Worm (Caenorhabditis elegans): ENCODE measurements around the gene Y48C3A.12.

The Y48C3A.12 gene

DNA sequence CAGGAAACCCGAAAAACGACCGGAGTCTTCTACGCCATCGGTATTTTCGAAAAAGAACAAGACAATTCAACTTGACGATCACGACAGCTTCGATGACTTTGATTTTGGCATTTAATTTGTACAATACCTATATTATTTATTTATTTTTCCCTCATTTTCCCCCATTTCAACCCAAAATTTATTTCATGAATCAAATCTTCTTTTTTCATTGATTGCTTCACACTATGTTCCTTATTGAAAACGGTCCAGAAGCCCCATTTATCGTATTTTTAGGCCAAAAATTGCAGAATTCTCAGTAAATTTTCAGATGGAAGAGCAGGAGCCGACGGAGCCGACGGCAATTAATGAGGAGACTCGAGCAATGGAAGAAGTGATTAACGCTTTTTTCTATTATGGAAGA lies 48.0 kb downstream of the Y48C3A.12 start, which contains the start of gene Y48E1C.2:
Y48E1C.2 (plus strand) TSS at position 301 of the 400 bp plus-strand sequence.
- no peak for TF ChIP-seq irx-1 (tag; optimal IDR thresholded peaks at IDR 0.05)
- no peak for TF ChIP-seq sox-4 (tag; optimal IDR thresholded peaks at IDR 0.05)
- no peak for TF ChIP-seq unc-98 (GFP tag; IDR thresholded peaks at IDR 0.05)
- no peak for TF ChIP-seq C34B4.2 (tag; optimal IDR thresholded peaks at IDR 0.05)
- no peak for TF ChIP-seq unc-30 (tag; optimal IDR thresholded peaks at IDR 0.05)
- no peak for TF ChIP-seq lir-3 (tag; optimal IDR thresholded peaks at IDR 0.05; ENCODE audit: poor library complexity)
- TF ChIP-seq Y116A8C.19 (tag; optimal IDR thresholded peaks at IDR 0.05; ENCODE audit: borderline replicate concordance): no peak
- TF ChIP-seq ztf-4 (tag; optimal IDR thresholded peaks at IDR 0.05): no peak
- no peak for TF ChIP-seq nhr-71 (tag; optimal IDR thresholded peaks at IDR 0.05)
- no peak for TF ChIP-seq ceh-8 (GFP tag; optimal IDR thresholded peaks at IDR 0.05)
- no peak for TF ChIP-seq lin-13 (GFP tag; optimal IDR thresholded peaks at IDR 0.05)
- no peak for TF ChIP-seq nhr-20 (tag; optimal IDR thresholded peaks at IDR 0.05)
- no peak for TF ChIP-seq efl-1 (optimal IDR thresholded peaks at IDR 0.05)
- no peak for TF ChIP-seq efl-1 (GFP tag; optimal IDR thresholded peaks at IDR 0.05 in 1 of 2)
- TF ChIP-seq nhr-11 (tag; optimal IDR thresholded peaks at IDR 0.05): no peak
- no peak for TF ChIP-seq ceh-82 (tag; optimal IDR thresholded peaks at IDR 0.05)
- TF ChIP-seq aly-2 (tag; optimal IDR thresholded peaks at IDR 0.05): no peak
- TF ChIP-seq vab-15 (tag; optimal IDR thresholded peaks at IDR 0.05): no peak
- no peak for TF ChIP-seq aha-1 (tag; optimal IDR thresholded peaks at IDR 0.05)
- TF ChIP-seq lin-15B (tag; optimal IDR thresholded peaks at IDR 0.05): no peak

ce11 chrII:13436725-13437124 lies 60.5 kb downstream of the Y48C3A.12 start, which contains the start of gene Y48E1C.4:
Gene Y48E1C.4 (minus strand): TSS chrII:13436825.
- TF ChIP-seq jun-1 (tag; optimal IDR thresholded peaks at IDR 0.05) (no peak), nhr-47 (tag; optimal IDR thresholded peaks at IDR 0.05) (no peak), lsy-2 (tag; optimal IDR thresholded peaks at IDR 0.05) (no peak), nhr-11 (tag; optimal IDR thresholded peaks at IDR 0.05) (no peak), fkh-8 (tag; optimal IDR thresholded peaks at IDR 0.05) (no peak), ceh-8 (GFP tag; optimal IDR thresholded peaks at IDR 0.05) (no peak), hlh-4 (tag; optimal IDR thresholded peaks at IDR 0.05) (no peak), unc-62 (GFP tag; optimal IDR thresholded peaks at IDR 0.05) (no peak), unc-30 (tag; optimal IDR thresholded peaks at IDR 0.05) (no peak), sup-37 (GFP tag; optimal IDR thresholded peaks at IDR 0.05) (no peak), aha-1 (tag; optimal IDR thresholded peaks at IDR 0.05) (no peak), nhr-71 (tag; optimal IDR thresholded peaks at IDR 0.05) (no peak), snpc-4 (tag; optimal IDR thresholded peaks at IDR 0.05) (no peak)
